Worm (Caenorhabditis elegans): ENCODE results near the gene sop-2.

DNA sequence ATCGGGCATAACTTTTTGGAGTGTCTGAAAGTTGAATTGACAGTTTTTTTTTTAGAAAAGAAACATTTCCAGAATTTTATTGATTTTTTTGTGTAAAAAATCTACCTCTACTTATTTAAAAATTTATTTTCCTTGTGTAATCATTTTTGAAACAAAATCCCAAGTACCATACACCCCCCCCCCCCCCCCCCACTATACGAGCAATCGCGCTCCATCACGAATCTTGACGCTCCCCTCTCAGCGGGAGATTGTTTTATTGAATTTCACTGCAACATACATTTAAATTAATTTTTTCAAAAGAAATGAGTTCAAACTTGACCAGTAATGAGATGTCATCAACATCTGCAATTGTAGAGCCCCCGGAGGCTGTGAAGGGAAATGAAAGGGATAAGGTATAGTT lies at the start of gene sop-2:
- TF ChIP-seq T22C8.4 (GFP tag; IDR thresholded peaks at IDR 0.05): no peak
- no peak for TF ChIP-seq flt-1 (GFP tag; IDR thresholded peaks at IDR 0.05)
